Fruit fly (Drosophila melanogaster): ENCODE data around the gene CG12116.

The CG12116 gene

dm6 chrX:8450214-8450904, 18.5 kb downstream of the CG12116 start:
- TF ChIP-seq gl (tag; optimal IDR thresholded peaks at IDR 0.05) = no peak
- no peak for TF ChIP-seq CG14655 (GFP tag; optimal IDR thresholded peaks at IDR 0.05)
- no peak for TF ChIP-seq CG10348 (GFP tag; IDR thresholded peaks at IDR 0.05)
- TF ChIP-seq CG15710 (tag; optimal IDR thresholded peaks at IDR 0.05) = no peak
- TF ChIP-seq Pif1B (GFP tag; optimal IDR thresholded peaks at IDR 0.05) = no peak
- no peak for TF ChIP-seq fd96Ca (GFP tag; IDR thresholded peaks at IDR 0.05)
- TF ChIP-seq CG12605 (GFP tag; IDR thresholded peaks at IDR 0.05) = no peak
- TF ChIP-seq CG4496 (GFP tag; IDR thresholded peaks at IDR 0.05) = no peak
- TF ChIP-seq CG8159 (tag; optimal IDR thresholded peaks at IDR 0.05) = no peak
- TF ChIP-seq rn (GFP tag; IDR thresholded peaks at IDR 0.05) = no peak
- no peak for TF ChIP-seq CG17806 (tag; optimal IDR thresholded peaks at IDR 0.05)
- no peak for TF ChIP-seq CG34367 (tag; optimal IDR thresholded peaks at IDR 0.05)
- TF ChIP-seq Snoo (tag; optimal IDR thresholded peaks at IDR 0.05) = no peak
- TF ChIP-seq EcR (GFP tag; optimal IDR thresholded peaks at IDR 0.05) = no peak
- TF ChIP-seq CG13204 (GFP tag; optimal IDR thresholded peaks at IDR 0.05) = no peak
- TF ChIP-seq Ets98B (GFP tag; IDR thresholded peaks at IDR 0.05) = no peak
- TF ChIP-seq CG9948 (tag; optimal IDR thresholded peaks at IDR 0.05) = no peak
- no peak for TF ChIP-seq CG32121 (GFP tag; IDR thresholded peaks at IDR 0.05)

- no peak for TF ChIP-seq CG34367 (tag; optimal IDR thresholded peaks at IDR 0.05)
Observed at dm6 chrX:8448171-8448570, 20.6 kb downstream of the CG12116 start.

dm6 chrX:8447166-8447565, 21.6 kb downstream of the CG12116 start:
- no peak for TF ChIP-seq Snoo (tag; optimal IDR thresholded peaks at IDR 0.05)

- no peak for TF ChIP-seq Ets98B (GFP tag; IDR thresholded peaks at IDR 0.05)
- TF ChIP-seq D1 (tag; optimal IDR thresholded peaks at IDR 0.05) = no peak
- peak; percentile 33 for TF ChIP-seq CG8159 (tag; optimal IDR thresholded peaks at IDR 0.05)
Observed at dm6 chrX:8444883-8445572, 23.8 kb downstream of the CG12116 start.

dm6 chrX:8444279-8444678, 24.5 kb downstream of the CG12116 start:
- no peak for TF ChIP-seq EcR (GFP tag; optimal IDR thresholded peaks at IDR 0.05)
- no peak for TF ChIP-seq Snoo (tag; optimal IDR thresholded peaks at IDR 0.05)
- TF ChIP-seq gl (tag; optimal IDR thresholded peaks at IDR 0.05) = no peak
- no peak for TF ChIP-seq CG9948 (tag; optimal IDR thresholded peaks at IDR 0.05)
- TF ChIP-seq D1 (tag; optimal IDR thresholded peaks at IDR 0.05) = no peak
- TF ChIP-seq Pif1A (GFP tag; optimal IDR thresholded peaks at IDR 0.05) = no peak
- no peak for TF ChIP-seq CG14655 (GFP tag; optimal IDR thresholded peaks at IDR 0.05)
- no peak for TF ChIP-seq CG8159 (tag; optimal IDR thresholded peaks at IDR 0.05)
- TF ChIP-seq rn (GFP tag; IDR thresholded peaks at IDR 0.05) = no peak
- no peak for TF ChIP-seq CG34367 (tag; optimal IDR thresholded peaks at IDR 0.05)
- no peak for TF ChIP-seq CG4496 (GFP tag; IDR thresholded peaks at IDR 0.05)
- no peak for TF ChIP-seq Pif1B (GFP tag; optimal IDR thresholded peaks at IDR 0.05)
- TF ChIP-seq CG17806 (tag; optimal IDR thresholded peaks at IDR 0.05) = no peak
- no peak for TF ChIP-seq CG12605 (GFP tag; IDR thresholded peaks at IDR 0.05)
- no peak for TF ChIP-seq Ets98B (GFP tag; IDR thresholded peaks at IDR 0.05)

dm6 chrX:8442912-8443311, 25.9 kb downstream of the CG12116 start:
- TF ChIP-seq D1 (tag; optimal IDR thresholded peaks at IDR 0.05) (no peak), Pif1A (GFP tag; optimal IDR thresholded peaks at IDR 0.05) (no peak), rn (GFP tag; IDR thresholded peaks at IDR 0.05) (no peak), CG15710 (tag; optimal IDR thresholded peaks at IDR 0.05) (no peak), CG12605 (GFP tag; IDR thresholded peaks at IDR 0.05) (no peak), CG14655 (GFP tag; optimal IDR thresholded peaks at IDR 0.05) (no peak)

dm6 chrX:8442161-8442560, 26.7 kb downstream of the CG12116 start, which contains the start of gene CG12123:
TSS of gene CG12123 (minus strand) at chrX:8442348.
- TF ChIP-seq Snoo (tag; optimal IDR thresholded peaks at IDR 0.05) = no peak
- TF ChIP-seq CG13204 (GFP tag; optimal IDR thresholded peaks at IDR 0.05) = no peak
- TF ChIP-seq rn (GFP tag; IDR thresholded peaks at IDR 0.05) = no peak
- TF ChIP-seq CG17806 (tag; optimal IDR thresholded peaks at IDR 0.05) = no peak
- no peak for TF ChIP-seq fd96Ca (GFP tag; IDR thresholded peaks at IDR 0.05)
- TF ChIP-seq CG8159 (tag; optimal IDR thresholded peaks at IDR 0.05) = no peak
- no peak for TF ChIP-seq Pif1B (GFP tag; optimal IDR thresholded peaks at IDR 0.05)
- TF ChIP-seq CG32121 (GFP tag; IDR thresholded peaks at IDR 0.05) = no peak
- no peak for TF ChIP-seq CG8301 (tag; optimal IDR thresholded peaks at IDR 0.05)
- no peak for TF ChIP-seq CG4496 (GFP tag; IDR thresholded peaks at IDR 0.05)
- no peak for TF ChIP-seq EcR (GFP tag; optimal IDR thresholded peaks at IDR 0.05)
- no peak for TF ChIP-seq gl (tag; optimal IDR thresholded peaks at IDR 0.05)
- no peak for TF ChIP-seq CG14655 (GFP tag; optimal IDR thresholded peaks at IDR 0.05)
- TF ChIP-seq CG9948 (tag; optimal IDR thresholded peaks at IDR 0.05) = no peak
- TF ChIP-seq D1 (tag; optimal IDR thresholded peaks at IDR 0.05) = no peak
- no peak for TF ChIP-seq Ets98B (GFP tag; IDR thresholded peaks at IDR 0.05)
- no peak for TF ChIP-seq Pif1A (GFP tag; optimal IDR thresholded peaks at IDR 0.05)
